Fruit fly (Drosophila melanogaster): ENCODE data around the gene Tcs5.

Gene Tcs5

dm6 chr3L:5136123-5136522 is 3.1 kb downstream of the Tcs5 start, which contains the start of the genes CG10674 and CG4611 (continued):
- TF ChIP-seq CG15073 (GFP tag; optimal IDR thresholded peaks at IDR 0.05): no peak
- TF ChIP-seq lilli (GFP tag; optimal IDR thresholded peaks at IDR 0.05): no peak
- TF ChIP-seq psq (GFP tag; optimal IDR thresholded peaks at IDR 0.05): no peak
- TF ChIP-seq lov (optimal IDR thresholded peaks at IDR 0.05): no peak
- TF ChIP-seq lov (GFP tag; IDR thresholded peaks at IDR 0.05): no peak
- no peak for TF ChIP-seq wdn (GFP tag; IDR thresholded peaks at IDR 0.05)
- TF ChIP-seq Kr (GFP tag; optimal IDR thresholded peaks at IDR 0.05): no peak
- no peak for TF ChIP-seq bowl (GFP tag; IDR thresholded peaks at IDR 0.05)
- no peak for TF ChIP-seq Adf1 (GFP tag; IDR thresholded peaks at IDR 0.05)
- TF ChIP-seq Hmr (GFP tag; optimal IDR thresholded peaks at IDR 0.05): no peak
- peak; percentile 18 for TF ChIP-seq Elba2 (GFP tag; optimal IDR thresholded peaks at IDR 0.05)
- TF ChIP-seq sd (tag; optimal IDR thresholded peaks at IDR 0.05): peak; percentile 68
- TF ChIP-seq CG31365 (tag; optimal IDR thresholded peaks at IDR 0.05): no peak
- no peak for TF ChIP-seq fd3F (GFP tag; optimal IDR thresholded peaks at IDR 0.05)
- no peak for TF ChIP-seq caup (GFP tag; optimal IDR thresholded peaks at IDR 0.05; ENCODE audit: severe bottlenecking)
- TF ChIP-seq CG2202 (tag; optimal IDR thresholded peaks at IDR 0.05): no peak
- no peak for TF ChIP-seq CG11093 (GFP tag; IDR thresholded peaks at IDR 0.05)
- TF ChIP-seq BEAF-32 (GFP tag; optimal IDR thresholded peaks at IDR 0.05): peak; percentile 27
- no peak for TF ChIP-seq Six4 (GFP tag; optimal IDR thresholded peaks at IDR 0.05)
- no peak for TF ChIP-seq CG18476 (GFP tag; optimal IDR thresholded peaks at IDR 0.05)
- no peak for TF ChIP-seq CG4282 (GFP tag; optimal IDR thresholded peaks at IDR 0.05)
- TF ChIP-seq bsh (GFP tag; optimal IDR thresholded peaks at IDR 0.05): no peak
- TF ChIP-seq Bgb (GFP tag; IDR thresholded peaks at IDR 0.05; ENCODE audit: partially characterized antibody): peak; percentile 27; the same call in 1 of the 2 replicates
- TF ChIP-seq CG6654 (GFP tag; optimal IDR thresholded peaks at IDR 0.05): no peak
- TF ChIP-seq CG13287 (GFP tag; IDR thresholded peaks at IDR 0.05; ENCODE audit: partially characterized antibody): peak; percentile 39
- no peak for TF ChIP-seq Ada2b (GFP tag; IDR thresholded peaks at IDR 0.05)
- no peak for TF ChIP-seq CG10543 (GFP tag; optimal IDR thresholded peaks at IDR 0.05)
- peak; percentile 55 for TF ChIP-seq CG12659 (GFP tag; optimal IDR thresholded peaks at IDR 0.05)
- TF ChIP-seq H15 (GFP tag; IDR thresholded peaks at IDR 0.05): no peak
- TF ChIP-seq CG32772 (GFP tag; IDR thresholded peaks at IDR 0.05): no peak
- no peak for TF ChIP-seq br (optimal IDR thresholded peaks at IDR 0.05)
- no peak for TF ChIP-seq Atf3 (GFP tag; optimal IDR thresholded peaks at IDR 0.05)
- no peak for TF ChIP-seq ato (GFP tag; IDR thresholded peaks at IDR 0.05; ENCODE audit: partially characterized antibody)
- TF ChIP-seq CG15011 (GFP tag; optimal IDR thresholded peaks at IDR 0.05): no peak
- TF ChIP-seq CG6765 (GFP tag; optimal IDR thresholded peaks at IDR 0.05): no peak
- TF ChIP-seq CG43689 (GFP tag; IDR thresholded peaks at IDR 0.05): no peak
- TF ChIP-seq lola (GFP tag; optimal IDR thresholded peaks at IDR 0.05): no peak
- no peak for TF ChIP-seq CG13894 (tag; optimal IDR thresholded peaks at IDR 0.05)
- TF ChIP-seq CG30403 (GFP tag; optimal IDR thresholded peaks at IDR 0.05): no peak
- TF ChIP-seq CG11504 (tag; optimal IDR thresholded peaks at IDR 0.05): no peak
- no peak for TF ChIP-seq CG11085 (GFP tag; IDR thresholded peaks at IDR 0.05)
- TF ChIP-seq ac (GFP tag; optimal IDR thresholded peaks at IDR 0.05): no peak
- no peak for TF ChIP-seq usp (GFP tag; optimal IDR thresholded peaks at IDR 0.05)
- TF ChIP-seq E2f1 (GFP tag; IDR thresholded peaks at IDR 0.05): no peak
- TF ChIP-seq rib (GFP tag; IDR thresholded peaks at IDR 0.05): no peak
- TF ChIP-seq CG4328 (GFP tag; optimal IDR thresholded peaks at IDR 0.05): no peak
- no peak for TF ChIP-seq HLH3B (GFP tag; IDR thresholded peaks at IDR 0.05)
- no peak for TF ChIP-seq ci (GFP tag; IDR thresholded peaks at IDR 0.05)
- no peak for TF ChIP-seq slp2 (GFP tag; optimal IDR thresholded peaks at IDR 0.05)
- TF ChIP-seq dysf (GFP tag; IDR thresholded peaks at IDR 0.05): no peak
- TF ChIP-seq knrl (GFP tag; IDR thresholded peaks at IDR 0.05; ENCODE audit: partially characterized antibody): peak; percentile 30; the same call in 1 of the 3 replicates
- TF ChIP-seq CG10321 (GFP tag; IDR thresholded peaks at IDR 0.05): no peak

All from whole organism, embryonic.